Fruit fly (Drosophila melanogaster) whole organism, prepupa: ENCODE data around the gene sac.

Source experiments
- Blimp-1 ChIP-seq: fragments of 200-800 bp; sonication (Bioruptor generic); optimal IDR thresholded peaks from 3 replicates; lab custom pipeline; 2017; ENCODE audit warnings: missing biosample characterization, missing genetic modification characterization, mild to moderate bottlenecking, moderate library complexity, missing genetic modification reagents
- CG11294 ChIP-seq: fragments of 200-800 bp; sonication (Bioruptor generic); IDR thresholded peaks from 2 replicates; pipeline ENCODE4 v1.3.6; 2022; ENCODE audit warnings: missing biosample characterization, missing genetic modification characterization
- CG11762 ChIP-seq: fragments of 200-800 bp; sonication (Bioruptor generic); optimal IDR thresholded peaks from 3 replicates; lab custom pipeline; 2016; ENCODE audit warnings: missing biosample characterization, missing genetic modification characterization; ENCODE audit not compliant: insufficient read depth
- CG11902 ChIP-seq: fragments of 200-800 bp; sonication (Bioruptor generic); optimal IDR thresholded peaks from 3 replicates; lab custom pipeline; 2016; ENCODE audit warnings: missing biosample characterization, missing genetic modification characterization
- CG1621 ChIP-seq: fragments of 200-800 bp; sonication (Bioruptor generic); optimal IDR thresholded peaks from 3 replicates; lab custom pipeline; 2018; ENCODE audit warnings: missing biosample characterization, mild to moderate bottlenecking, missing genetic modification characterization
- CG16779 ChIP-seq: fragments of 200-800 bp; sonication (Bioruptor generic); optimal IDR thresholded peaks from 3 replicates; lab custom pipeline; 2017; ENCODE audit warnings: missing biosample characterization, mild to moderate bottlenecking, missing genetic modification characterization
- CG3032 ChIP-seq: fragments of 200-800 bp; optimal IDR thresholded peaks from 2 replicates; lab custom pipeline; 2019; ENCODE audit warnings: missing biosample characterization, mild to moderate bottlenecking, missing genetic modification characterization, moderate library complexity
- CG34406 ChIP-seq: fragments of 200-800 bp; sonication (Bioruptor generic); optimal IDR thresholded peaks from 3 replicates; lab custom pipeline; 2016; ENCODE audit warnings: missing biosample characterization, missing genetic modification characterization
- CG3919 ChIP-seq: fragments of 200-800 bp; sonication (Bioruptor generic); optimal IDR thresholded peaks from 3 replicates; lab custom pipeline; 2016; ENCODE audit warnings: missing biosample characterization, missing genetic modification characterization
- CG4318 ChIP-seq: fragments of 200-800 bp; sonication (Bioruptor generic); optimal IDR thresholded peaks from 3 replicates; lab custom pipeline; 2017; ENCODE audit warnings: missing biosample characterization, mild to moderate bottlenecking, missing genetic modification characterization
- CG6276 ChIP-seq: fragments of 200-800 bp; sonication (Bioruptor generic); optimal IDR thresholded peaks from 2 replicates; lab custom pipeline; 2017; ENCODE audit warnings: missing biosample characterization, mild to moderate bottlenecking, missing genetic modification characterization
- CG6792 ChIP-seq: fragments of 200-800 bp; sonication (Bioruptor generic); optimal IDR thresholded peaks from 3 replicates; lab custom pipeline; 2016; ENCODE audit warnings: missing biosample characterization, missing genetic modification characterization
- CG6808 ChIP-seq: fragments of 200-800 bp; sonication (Bioruptor generic); optimal IDR thresholded peaks from 3 replicates; lab custom pipeline; 2017; ENCODE audit warnings: missing biosample characterization, missing genetic modification characterization, mild to moderate bottlenecking, moderate library complexity, missing genetic modification reagents
- CG7368 ChIP-seq: fragments of 200-800 bp; sonication (Bioruptor generic); optimal IDR thresholded peaks from 3 replicates; lab custom pipeline; 2016; ENCODE audit warnings: missing biosample characterization, missing genetic modification characterization
- CG8119 ChIP-seq: fragments of 200-800 bp; sonication (Bioruptor generic); IDR thresholded peaks from 3 replicates; pipeline ENCODE4 v1.3.6; 2022; ENCODE audit warnings: missing biosample characterization, missing genetic modification characterization
- CG8632 ChIP-seq: fragments of 200-800 bp; sonication (Bioruptor generic); optimal IDR thresholded peaks from 3 replicates; lab custom pipeline; 2016; ENCODE audit warnings: missing biosample characterization, missing genetic modification characterization
- CG9139 ChIP-seq: fragments of 200-800 bp; sonication (Bioruptor generic); optimal IDR thresholded peaks from 3 replicates; lab custom pipeline; 2017; ENCODE audit warnings: missing biosample characterization, mild to moderate bottlenecking, missing genetic modification characterization
- Eip78C ChIP-seq: fragments of 200-800 bp; sonication (Bioruptor generic); peaks from one replicate; lab custom pipeline; 2016; ENCODE audit warnings: missing biosample characterization, missing genetic modification characterization
- Eip93F ChIP-seq: fragments of 200-800 bp; sonication (Bioruptor generic); optimal IDR thresholded peaks from 2 replicates; lab custom pipeline; 2016; ENCODE audit warnings: missing biosample characterization, mild to moderate bottlenecking, missing genetic modification characterization
- Ets21C ChIP-seq: fragments of 200-800 bp; sonication (Bioruptor generic); optimal IDR thresholded peaks from 3 replicates; lab custom pipeline; 2016; ENCODE audit warnings: missing biosample characterization, missing genetic modification characterization
- Gug ChIP-seq: fragments of 200-800 bp; sonication (Bioruptor generic); IDR thresholded peaks from 2 replicates; pipeline ENCODE4 v1.3.6; 2022; ENCODE audit warnings: missing biosample characterization, missing genetic modification characterization
- Hr38 ChIP-seq: sonication (Bioruptor generic); optimal IDR thresholded peaks from 2 replicates; lab custom pipeline; 2016; ENCODE audit warnings: missing biosample characterization, missing genetic modification characterization
- Hr4 ChIP-seq: fragments of 200-800 bp; sonication (Bioruptor generic); optimal IDR thresholded peaks from 3 replicates; lab custom pipeline; 2016; ENCODE audit warnings: missing biosample characterization, missing genetic modification characterization
- OdsH ChIP-seq: fragments of 200-800 bp; sonication (Bioruptor generic); optimal IDR thresholded peaks from 3 replicates; lab custom pipeline; 2016; ENCODE audit warnings: missing biosample characterization, missing genetic modification characterization
- Sox102F ChIP-seq: fragments of 200-800 bp; sonication (Bioruptor generic); optimal IDR thresholded peaks from 2 replicates; lab custom pipeline; 2016; ENCODE audit warnings: missing biosample characterization, mild to moderate bottlenecking, missing genetic modification characterization
- Sox14 ChIP-seq: fragments of 200-800 bp; sonication (Bioruptor generic); optimal IDR thresholded peaks from 3 replicates; lab custom pipeline; 2016; ENCODE audit warnings: missing biosample characterization, missing genetic modification characterization
- achi ChIP-seq: fragments of 200-800 bp; sonication (Bioruptor generic); optimal IDR thresholded peaks from 3 replicates; lab custom pipeline; 2016; ENCODE audit warnings: missing biosample characterization, missing genetic modification characterization
- acj6 ChIP-seq: fragments of 200-800 bp; sonication (Bioruptor generic); optimal IDR thresholded peaks from 3 replicates; lab custom pipeline; 2016; ENCODE audit warnings: missing biosample characterization, missing genetic modification characterization
- dsx ChIP-seq: fragments of 200-800 bp; optimal IDR thresholded peaks from 3 replicates; lab custom pipeline; 2019; ENCODE audit warnings: missing biosample characterization, mild to moderate bottlenecking, missing genetic modification characterization, moderate library complexity; ENCODE audit not compliant: poor library complexity, severe bottlenecking
- eg ChIP-seq: fragments of 200-800 bp; sonication (Bioruptor generic); IDR thresholded peaks from 3 replicates; pipeline ENCODE4 v1.3.6; 2022; ENCODE audit warnings: missing biosample characterization, missing genetic modification characterization
- esn ChIP-seq: fragments of 200-800 bp; sonication (Bioruptor generic); optimal IDR thresholded peaks from 2 replicates; lab custom pipeline; 2016; ENCODE audit warnings: missing biosample characterization, mild to moderate bottlenecking, missing genetic modification characterization, moderate library complexity
- fd59A ChIP-seq: fragments of 200-800 bp; sonication (Bioruptor generic); optimal IDR thresholded peaks from 2 replicates; lab custom pipeline; 2017; ENCODE audit warnings: missing biosample characterization, mild to moderate bottlenecking, missing genetic modification characterization, missing genetic modification reagents
- fd85E ChIP-seq: fragments of 200-800 bp; sonication (Bioruptor generic); optimal IDR thresholded peaks from 3 replicates; lab custom pipeline; 2016; ENCODE audit warnings: missing biosample characterization, missing genetic modification characterization
- fkh ChIP-seq: fragments of 200-800 bp; sonication (Bioruptor generic); optimal IDR thresholded peaks from 3 replicates; lab custom pipeline; 2017; ENCODE audit warnings: missing biosample characterization, mild to moderate bottlenecking, missing genetic modification characterization, moderate library complexity
- lz ChIP-seq: fragments of 200-800 bp; sonication (Bioruptor generic); optimal IDR thresholded peaks from 3 replicates; lab custom pipeline; 2016; ENCODE audit warnings: missing biosample characterization, missing genetic modification characterization
- net ChIP-seq: fragments of 200-800 bp; sonication (Bioruptor generic); optimal IDR thresholded peaks from 3 replicates; lab custom pipeline; 2016; ENCODE audit warnings: missing biosample characterization, missing genetic modification characterization
- pdm3 ChIP-seq: fragments of 200-800 bp; sonication (Bioruptor generic); optimal IDR thresholded peaks from 3 replicates; lab custom pipeline; 2016; ENCODE audit warnings: missing biosample characterization, missing genetic modification characterization
- spab ChIP-seq: fragments of 200-800 bp; sonication (Bioruptor generic); optimal IDR thresholded peaks from 2 replicates; lab custom pipeline; 2017; ENCODE audit warnings: missing biosample characterization, mild to moderate bottlenecking, missing genetic modification characterization, missing genetic modification reagents
- ss ChIP-seq, 2 experiments: fragments of 200-800 bp; sonication (Bioruptor generic); optimal IDR thresholded peaks; 2 replicates in 1 of 2; 3 replicates in 1 of 2; lab custom pipeline; 2017 to 2018; ENCODE audit warnings: mild to moderate bottlenecking in 2 of 2, missing biosample characterization in 2 of 2, missing genetic modification characterization in 2 of 2, moderate library complexity in 1 of 2

sac gene

DNA sequence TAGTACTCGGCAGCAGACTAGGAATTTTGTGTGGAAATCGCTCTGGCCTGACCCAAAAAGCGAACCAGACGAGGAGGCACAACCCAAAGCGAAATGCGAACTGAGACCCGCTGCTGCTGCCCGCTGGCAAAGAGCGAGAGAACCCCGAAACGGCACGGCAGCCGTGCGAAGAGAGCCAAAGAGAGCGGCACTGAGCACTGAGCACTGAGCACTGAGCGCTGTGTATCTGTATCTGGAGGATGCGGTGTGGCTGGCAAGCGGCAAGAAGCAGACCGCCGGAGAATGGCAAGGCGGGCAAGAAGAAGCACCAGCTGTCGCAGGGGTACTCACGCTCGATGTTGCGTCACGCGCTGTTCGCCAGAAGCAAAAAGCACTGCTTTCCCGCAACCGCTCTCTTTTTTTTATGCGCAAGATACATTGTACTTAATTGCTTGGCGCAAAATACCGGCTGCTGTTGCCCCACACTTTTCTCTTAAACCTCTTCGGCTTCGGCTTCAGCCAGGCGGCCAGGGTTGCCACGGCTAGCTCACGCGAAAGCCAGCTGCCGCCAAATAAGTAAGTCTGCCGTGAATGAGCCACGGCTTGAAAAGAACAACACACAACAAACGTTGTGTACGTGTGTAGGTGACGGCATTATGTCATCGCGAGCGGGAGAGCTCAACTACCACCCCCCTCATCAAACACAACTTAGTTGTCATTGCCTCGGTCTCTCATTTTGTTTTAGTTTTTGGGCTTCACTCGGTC is 27.2 kb upstream of the sac start (continued):
- TF ChIP-seq Hr4 (GFP tag; lab: Kevin White, UChicago), result no peak
- no peak for TF ChIP-seq CG7368 (GFP tag; lab: Kevin White, UChicago)
- peak; percentile 48 to 62 for TF ChIP-seq ss (GFP tag; optimal IDR thresholded peaks at IDR 0.05; lab: Kevin White, UChicago)
- peak; percentile 15 for TF ChIP-seq esn (GFP tag; lab: Kevin White, UChicago)
- TF ChIP-seq Hr38 (GFP tag; lab: Kevin White, UChicago), result no peak
- no peak for TF ChIP-seq fd59A (GFP tag; lab: Kevin White, UChicago)
- peak; percentile 14 for TF ChIP-seq CG6792 (GFP tag; lab: Kevin White, UChicago)
- TF ChIP-seq spab (GFP tag; lab: Kevin White, UChicago), result no peak
- TF ChIP-seq CG8632 (GFP tag; lab: Kevin White, UChicago), result no peak

DNA sequence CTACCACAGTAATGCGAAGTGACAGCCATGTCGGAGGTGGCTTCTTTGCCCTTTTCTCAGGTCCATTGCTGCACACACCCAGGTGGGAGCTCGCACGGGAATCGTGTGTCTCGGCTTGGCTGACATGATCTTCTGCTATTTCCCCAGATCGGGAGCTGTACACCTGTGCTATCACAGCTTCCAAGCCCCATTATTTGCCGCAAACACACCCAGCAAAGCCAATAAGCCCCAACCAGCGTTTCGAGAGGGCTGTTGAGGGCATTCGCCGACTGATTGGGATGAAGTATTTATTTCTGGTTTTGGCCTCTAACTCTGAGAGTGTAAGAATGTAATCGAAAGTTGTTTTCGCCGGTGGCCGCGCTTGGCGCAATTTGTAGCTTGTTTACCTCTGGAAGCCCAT is 23.0 kb upstream of the sac start:
- TF ChIP-seq fkh (GFP tag; lab: Kevin White, UChicago) (peak; percentile 63), CG6276 (no peak), Sox14 (no peak)
- TF ChIP-seq, all 60 proteins: peak for 1

DNA sequence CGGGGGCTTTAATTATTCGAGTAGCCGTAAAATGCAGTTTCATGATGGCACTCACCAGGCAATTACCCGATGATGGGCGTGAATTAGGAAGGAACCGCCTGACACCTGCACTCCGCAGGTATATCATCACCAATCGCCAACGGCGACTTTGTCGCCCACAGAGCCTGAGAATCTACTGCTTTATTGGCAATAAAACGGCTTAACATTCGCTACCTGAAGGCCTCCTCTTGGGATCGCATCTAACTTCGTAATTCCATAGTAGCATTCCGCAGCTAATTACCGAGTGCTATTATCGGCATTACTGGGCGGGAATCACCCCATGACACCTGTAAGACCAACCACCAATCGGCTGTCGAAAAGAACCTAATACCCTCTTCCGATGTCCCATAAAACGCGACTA is 22.3 kb upstream of the sac start:
- no peak for TF ChIP-seq eg (GFP tag; lab: Robert Waterston, UW)
- TF ChIP-seq fd85E (GFP tag; lab: Kevin White, UChicago), result no peak
- TF ChIP-seq Gug (GFP tag; lab: Robert Waterston, UW), result no peak

DNA sequence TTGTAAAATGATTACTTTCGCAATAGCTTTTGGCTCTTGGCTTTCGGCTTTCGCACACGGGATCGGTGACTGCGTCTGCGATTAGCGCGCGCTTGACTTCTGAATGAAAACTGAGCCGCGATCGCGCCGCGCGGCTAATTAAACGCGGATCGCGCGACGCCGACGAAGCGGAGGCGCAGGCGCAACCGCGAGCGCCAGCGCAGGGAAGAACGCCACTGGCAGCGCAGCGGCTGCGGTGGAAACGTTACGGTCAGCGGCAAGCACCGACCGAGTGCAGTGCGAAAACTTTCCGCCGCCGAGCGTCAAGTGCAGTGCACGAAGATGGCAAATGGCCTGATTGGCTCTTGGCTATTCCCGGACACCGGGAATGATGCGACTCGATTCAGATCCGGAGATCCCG is 17.8 kb upstream of the sac start, which contains the start of gene CG31522:
CG31522 (minus strand) TSS at position 101 of the 400 bp plus-strand sequence.
- TF ChIP-seq CG1621, result peak; percentile 26
- no peak for TF ChIP-seq CG16779
- TF ChIP-seq OdsH (GFP tag; lab: Kevin White, UChicago), result no peak
- peak; percentile 34 for TF ChIP-seq Eip78C (GFP tag; lab: Kevin White, UChicago)
- TF ChIP-seq Gug (GFP tag; lab: Robert Waterston, UW), result no peak

DNA sequence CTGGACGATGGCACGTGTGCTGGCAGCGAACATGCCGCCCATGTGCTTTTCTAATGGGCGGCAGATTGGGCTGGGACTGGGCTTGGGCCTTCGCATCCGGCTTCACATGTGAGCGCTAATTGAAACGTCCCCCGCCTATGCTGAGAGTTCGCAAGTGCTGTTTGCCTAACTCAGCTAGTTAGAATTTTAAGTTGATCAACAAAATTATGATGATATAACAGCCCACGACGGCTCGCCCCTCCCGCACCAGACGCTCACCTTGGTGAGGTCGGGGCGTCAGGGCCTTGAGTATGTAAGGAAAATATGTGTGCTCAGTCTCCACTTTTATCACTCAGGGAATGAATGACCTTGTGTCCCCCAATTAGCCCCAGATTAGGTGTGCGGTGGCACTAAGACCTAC is 13.7 kb upstream of the sac start:
- TF ChIP-seq OdsH (GFP tag; lab: Kevin White, UChicago), result no peak
- peak; percentile 62 for TF ChIP-seq fkh (GFP tag; lab: Kevin White, UChicago)

DNA sequence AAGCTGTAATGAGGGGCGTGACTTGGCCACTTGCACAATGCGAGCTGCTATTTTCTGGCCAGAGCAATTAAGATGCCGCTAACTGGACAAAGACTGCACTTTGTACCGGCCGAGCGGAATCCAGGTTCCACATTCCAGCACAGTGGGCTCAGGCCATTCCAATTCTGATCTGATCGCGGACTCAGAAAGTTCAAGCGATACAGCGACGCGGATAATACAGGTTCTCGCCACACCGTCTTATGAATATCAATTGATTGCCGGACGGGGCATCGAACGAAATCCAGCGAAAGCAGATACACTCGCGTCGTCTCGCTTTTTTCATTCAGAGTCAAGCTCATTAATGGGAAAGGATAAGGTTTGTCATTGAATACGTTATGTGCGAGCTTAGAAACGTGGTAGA is 11.7 kb upstream of the sac start:
- TF ChIP-seq CG11762 (GFP tag; lab: Kevin White, UChicago), result no peak
- TF ChIP-seq CG11902 (GFP tag; lab: Kevin White, UChicago), result no peak
- no peak for TF ChIP-seq Ets21C (GFP tag; lab: Kevin White, UChicago)
- TF ChIP-seq CG6276, result no peak
- no peak for TF ChIP-seq CG3919 (GFP tag; lab: Kevin White, UChicago)
- peak; percentile 37 to 57 for TF ChIP-seq ss (GFP tag; optimal IDR thresholded peaks at IDR 0.05; lab: Kevin White, UChicago)
- no peak for TF ChIP-seq acj6
- TF ChIP-seq achi (GFP tag; lab: Kevin White, UChicago), result no peak
- peak; percentile 48 for TF ChIP-seq Blimp-1 (GFP tag; lab: Kevin White, UChicago)
- peak; percentile 17 for TF ChIP-seq Sox14
- TF ChIP-seq spab (GFP tag; lab: Kevin White, UChicago), result peak; percentile 36
- TF ChIP-seq CG9139 (GFP tag; lab: Kevin White, UChicago), result peak; percentile 44
- no peak for TF ChIP-seq dsx (GFP tag; lab: Kevin White, UChicago)
- TF ChIP-seq pdm3 (GFP tag; lab: Kevin White, UChicago), result no peak
- TF ChIP-seq CG8119 (GFP tag; lab: Robert Waterston, UW), result no peak
- TF ChIP-seq CG6808 (GFP tag; lab: Kevin White, UChicago), result peak; percentile 56
- TF ChIP-seq Eip78C (GFP tag; lab: Kevin White, UChicago), result peak; percentile 41
- no peak for TF ChIP-seq fd85E (GFP tag; lab: Kevin White, UChicago)
- no peak for TF ChIP-seq lz
- TF ChIP-seq CG34406 (GFP tag; lab: Kevin White, UChicago), result no peak
- TF ChIP-seq CG4318 (GFP tag; lab: Kevin White, UChicago), result no peak
- TF ChIP-seq Sox102F (GFP tag; lab: Kevin White, UChicago), result no peak
- TF ChIP-seq fkh (GFP tag; lab: Kevin White, UChicago), result no peak
- TF ChIP-seq Hr4 (GFP tag; lab: Kevin White, UChicago), result no peak
- no peak for TF ChIP-seq CG7368 (GFP tag; lab: Kevin White, UChicago)
- TF ChIP-seq CG3032 (tag; lab: Kevin White, UChicago), result no peak
- no peak for TF ChIP-seq Eip93F
- TF ChIP-seq OdsH (GFP tag; lab: Kevin White, UChicago), result no peak
- TF ChIP-seq net (GFP tag; lab: Kevin White, UChicago), result no peak
- TF ChIP-seq CG11294 (GFP tag; lab: Robert Waterston, UW), result no peak
